Worm (Caenorhabditis elegans) whole organism, L3 larva: Measurements from ENCODE around the gene srxa-9.

ENCODE experiments used
- R02D3.7 ChIP-seq: fragments of 150-350 bp; optimal IDR thresholded peaks from 2 replicates; lab custom pipeline; 2014; ENCODE audit warnings: missing biosample characterization, missing genetic modification characterization
- ZK546.5 ChIP-seq: sonication (generic microtip); optimal IDR thresholded peaks from 2 replicates; lab custom pipeline; 2017; ENCODE audit warnings: missing biosample characterization, missing genetic modification characterization
- aly-2 ChIP-seq: fragments of 150-350 bp; optimal IDR thresholded peaks from 2 replicates; lab custom pipeline; 2014; ENCODE audit warnings: missing biosample characterization, missing genetic modification characterization
- ama-1 ChIP-seq: fragments of 150-350 bp; optimal IDR thresholded peaks from 2 replicates; lab custom pipeline; 2018
- ceh-16 ChIP-seq: sonication (generic microtip); optimal IDR thresholded peaks from 2 replicates; lab custom pipeline; 2017; ENCODE audit warnings: missing biosample characterization, missing genetic modification characterization
- ceh-28 ChIP-seq: fragments of 150-350 bp; optimal IDR thresholded peaks from 2 replicates; lab custom pipeline; 2014; ENCODE audit warnings: missing biosample characterization, missing genetic modification reagents, missing genetic modification characterization
- ceh-9 ChIP-seq: sonication (generic microtip); optimal IDR thresholded peaks from 2 replicates; lab custom pipeline; 2018; ENCODE audit warnings: missing biosample characterization, missing genetic modification characterization
- daf-12 ChIP-seq: fragments of 150-350 bp; optimal IDR thresholded peaks from 2 replicates; lab custom pipeline; 2014; ENCODE audit warnings: missing biosample characterization, missing genetic modification reagents, missing genetic modification characterization
- egl-27 ChIP-seq: sonication (generic microtip); optimal IDR thresholded peaks from 4 replicates; lab custom pipeline; 2017; ENCODE audit warnings: missing biosample characterization, missing genetic modification reagents, missing genetic modification characterization
- elt-1 ChIP-seq: fragments of 150-350 bp; optimal IDR thresholded peaks from 2 replicates; lab custom pipeline; 2014; ENCODE audit warnings: missing biosample characterization, missing genetic modification characterization
- elt-2 ChIP-seq: sonication (generic microtip); optimal IDR thresholded peaks from 2 replicates; lab custom pipeline; 2016; ENCODE audit warnings: missing genetic modification reagents, mild to moderate bottlenecking, missing genetic modification characterization, missing compliant biosample characterization
- elt-3 ChIP-seq, 3 experiments: fragments of 150-350 bp in 1 of 3; sonication (generic microtip) in 2 of 3; optimal IDR thresholded peaks; 2 replicates in 2 of 3; 4 replicates in 1 of 3; lab custom pipeline; 2014 to 2017; ENCODE audit warnings: missing biosample characterization in 3 of 3, missing genetic modification characterization in 3 of 3
- fkh-10 ChIP-seq: sonication (generic microtip); optimal IDR thresholded peaks from 2 replicates; lab custom pipeline; 2017; ENCODE audit warnings: missing biosample characterization, missing genetic modification reagents, missing genetic modification characterization
- fkh-2 ChIP-seq: fragments of 150-350 bp; optimal IDR thresholded peaks from 2 replicates; lab custom pipeline; 2014; ENCODE audit warnings: missing biosample characterization, missing genetic modification reagents, missing genetic modification characterization
- fos-1 ChIP-seq: fragments of 150-350 bp; optimal IDR thresholded peaks from 2 replicates; lab custom pipeline; 2014; ENCODE audit warnings: missing biosample characterization, missing genetic modification characterization
- hmg-11 ChIP-seq: sonication (generic microtip); optimal IDR thresholded peaks from 2 replicates; lab custom pipeline; 2016; ENCODE audit warnings: missing genetic modification characterization, missing compliant biosample characterization
- jun-1 ChIP-seq: fragments of 150-350 bp; optimal IDR thresholded peaks from 2 replicates; lab custom pipeline; 2014; ENCODE audit warnings: missing biosample characterization, missing genetic modification reagents, missing genetic modification characterization
- lin-15B ChIP-seq: fragments of 150-350 bp; optimal IDR thresholded peaks from 2 replicates; lab custom pipeline; 2014; ENCODE audit warnings: missing biosample characterization, missing genetic modification characterization
- lin-39 ChIP-seq: fragments of 150-350 bp; optimal IDR thresholded peaks from 2 replicates; lab custom pipeline; 2018; ENCODE audit warnings: missing biosample characterization, missing genetic modification reagents, missing genetic modification characterization
- lsy-12 ChIP-seq: sonication (generic microtip); optimal IDR thresholded peaks from 2 replicates; lab custom pipeline; 2016; ENCODE audit warnings: mild to moderate bottlenecking, missing genetic modification characterization, missing compliant biosample characterization
- mdl-1 ChIP-seq: fragments of 150-350 bp; optimal IDR thresholded peaks from 2 replicates; lab custom pipeline; 2014; ENCODE audit warnings: missing biosample characterization, missing genetic modification characterization
- mml-1 ChIP-seq: fragments of 150-350 bp; sonication (generic microtip); optimal IDR thresholded peaks from 3 replicates; lab custom pipeline; 2014; ENCODE audit warnings: missing biosample characterization, missing genetic modification characterization
- nfya-1 ChIP-seq: sonication (generic microtip); optimal IDR thresholded peaks from 2 replicates; lab custom pipeline; 2017; ENCODE audit warnings: missing genetic modification characterization, mild to moderate bottlenecking, missing compliant biosample characterization, antibody characterized with exemption, moderate library complexity; ENCODE audit not compliant: insufficient read depth
- nhr-23 ChIP-seq: fragments of 150-350 bp; optimal IDR thresholded peaks from 2 replicates; lab custom pipeline; 2014; ENCODE audit warnings: missing biosample characterization, missing genetic modification reagents, missing genetic modification characterization
- nhr-237 ChIP-seq: fragments of 150-350 bp; optimal IDR thresholded peaks from 2 replicates; lab custom pipeline; 2014; ENCODE audit warnings: missing biosample characterization, missing genetic modification characterization
- nhr-28 ChIP-seq: fragments of 150-350 bp; optimal IDR thresholded peaks from 2 replicates; lab custom pipeline; 2014; ENCODE audit warnings: missing biosample characterization, missing genetic modification characterization
- nhr-43 ChIP-seq: sonication (generic microtip); optimal IDR thresholded peaks from 2 replicates; lab custom pipeline; 2016; ENCODE audit warnings: mild to moderate bottlenecking, missing genetic modification characterization, missing compliant biosample characterization; ENCODE audit not compliant: poor library complexity, severe bottlenecking
- nhr-76 ChIP-seq: fragments of 150-350 bp; sonication (generic microtip); optimal IDR thresholded peaks from 5 replicates; lab custom pipeline; 2014; ENCODE audit warnings: missing biosample characterization, missing genetic modification characterization
- nhr-77 ChIP-seq: fragments of 150-350 bp; optimal IDR thresholded peaks from 2 replicates; lab custom pipeline; 2014; ENCODE audit warnings: missing biosample characterization, missing genetic modification characterization
- pha-4 ChIP-seq: fragments of 150-350 bp; optimal IDR thresholded peaks from 2 replicates; lab custom pipeline; 2014; ENCODE audit warnings: missing biosample characterization, missing genetic modification reagents, missing genetic modification characterization
- pqm-1 ChIP-seq: fragments of 150-350 bp; optimal IDR thresholded peaks from 2 replicates; lab custom pipeline; 2017; ENCODE audit warnings: missing biosample characterization, missing genetic modification characterization, inconsistent platforms
- sea-2 ChIP-seq: fragments of 150-350 bp; sonication (generic microtip); optimal IDR thresholded peaks from 4 replicates; lab custom pipeline; 2014; ENCODE audit warnings: missing biosample characterization, missing genetic modification reagents, missing genetic modification characterization
- skn-1 ChIP-seq: fragments of 150-350 bp; optimal IDR thresholded peaks from 2 replicates; lab custom pipeline; 2014; ENCODE audit warnings: missing biosample characterization, missing genetic modification characterization
- snpc-4 ChIP-seq: fragments of 150-350 bp; optimal IDR thresholded peaks from 2 replicates; lab custom pipeline; 2014; ENCODE audit warnings: missing biosample characterization, missing genetic modification characterization
- unc-39 ChIP-seq: sonication (generic microtip); optimal IDR thresholded peaks from 4 replicates; lab custom pipeline; 2017; ENCODE audit warnings: missing biosample characterization, missing genetic modification characterization
- unc-62 ChIP-seq: fragments of 150-350 bp; sonication (generic microtip); optimal IDR thresholded peaks from 4 replicates; lab custom pipeline; 2014; ENCODE audit warnings: missing biosample characterization, missing genetic modification reagents, missing genetic modification characterization
- ztf-11 ChIP-seq: fragments of 150-350 bp; optimal IDR thresholded peaks from 2 replicates; lab custom pipeline; 2014; ENCODE audit warnings: missing biosample characterization, missing genetic modification characterization
- ztf-4 ChIP-seq: fragments of 150-350 bp; optimal IDR thresholded peaks from 2 replicates; lab custom pipeline; 2014; ENCODE audit warnings: missing biosample characterization, missing genetic modification characterization

srxa-9 gene

DNA sequence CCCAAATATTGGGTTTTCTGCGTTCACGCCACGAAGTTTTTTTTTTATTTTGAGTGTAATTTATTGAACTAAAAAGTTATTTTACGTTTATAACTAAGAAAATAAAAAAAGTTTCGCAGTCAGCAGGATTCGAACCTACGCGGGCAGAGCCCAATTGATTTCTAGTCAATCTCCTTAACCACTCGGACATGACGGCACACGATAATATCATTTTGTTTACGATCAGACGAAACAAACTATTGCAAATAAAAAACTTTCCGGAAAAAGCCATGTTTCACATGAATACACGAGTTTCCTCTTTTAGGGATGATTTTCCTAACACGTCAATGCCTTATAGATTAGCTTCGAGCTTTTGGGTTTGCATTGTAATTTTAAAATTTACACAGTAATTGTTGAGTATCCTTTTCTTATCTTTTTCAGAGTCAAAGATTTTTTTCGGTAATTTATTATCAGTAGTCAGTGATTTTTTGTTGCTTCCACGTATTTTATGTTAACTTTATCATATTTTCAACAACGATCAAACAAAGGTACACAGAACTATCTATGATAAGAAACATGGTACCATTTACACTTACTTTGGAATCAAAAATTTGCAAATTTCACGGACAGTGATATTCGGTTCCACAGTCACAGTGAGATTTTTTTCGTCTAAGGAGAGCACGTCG, 23.2 kb downstream of the srxa-9 start:
- TF ChIP-seq aly-2, result no peak
- TF ChIP-seq elt-2 (tag; lab: Kevin White, UChicago), result peak; percentile 68
- TF ChIP-seq pqm-1 (tag; lab: Kevin White, UChicago), result peak; percentile 22
- TF ChIP-seq, all 47 proteins: peak for 2

DNA sequence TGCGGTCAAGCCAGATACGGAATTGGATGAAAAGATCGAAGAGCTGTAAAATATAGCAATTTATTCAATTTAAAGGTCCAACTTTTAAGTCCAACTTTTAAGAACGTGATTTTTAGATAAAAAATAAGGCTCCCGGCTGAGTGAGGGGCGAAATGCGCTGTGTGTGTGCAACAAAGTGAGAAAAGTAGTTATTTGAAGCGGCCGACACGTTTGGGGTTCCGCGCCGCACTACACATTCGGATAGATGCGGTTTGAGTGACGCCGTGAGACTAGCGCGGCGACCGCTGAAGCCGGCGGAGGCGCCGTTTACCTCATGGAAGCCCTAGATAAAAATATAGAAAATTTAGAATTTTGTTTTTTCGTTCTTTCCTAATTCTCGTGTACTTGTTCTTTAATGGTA, 24.0 kb downstream of the srxa-9 start:
- TF ChIP-seq hmg-11 (tag; lab: Kevin White, UChicago) (no peak), ama-1 (lab: Kevin White, UChicago) (no peak), daf-12 (tag; lab: Kevin White, UChicago) (no peak)

DNA sequence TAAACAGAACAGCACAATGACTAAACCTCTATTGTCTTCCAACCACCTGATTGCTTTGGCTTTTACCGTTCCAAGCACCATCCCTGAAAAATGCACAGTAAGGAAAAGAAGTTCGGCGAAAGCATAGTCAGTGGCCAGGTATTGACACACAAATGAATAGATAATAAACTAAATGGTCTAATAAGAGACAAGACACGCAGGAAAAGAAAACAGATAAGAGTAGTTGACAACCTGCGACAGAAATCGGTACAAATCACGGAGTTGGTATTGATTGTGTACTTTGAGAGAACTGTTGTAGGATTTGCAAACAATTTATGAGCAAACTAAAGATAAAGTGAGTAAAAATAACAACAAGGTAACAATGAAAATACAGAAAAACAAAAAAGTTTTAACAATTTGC, 24.6 kb downstream of the srxa-9 start, which contains the start of gene Y7A5A.1:
Gene Y7A5A.1 (minus strand): TSS at position 83 of the 400 bp plus-strand sequence.
- TF ChIP-seq pqm-1 (tag; lab: Kevin White, UChicago) (peak; percentile 53), fos-1 (no peak), nhr-76 (no peak), pha-4 (tag; lab: Kevin White, UChicago) (peak; percentile 65), ztf-11 (no peak), daf-12 (tag; lab: Kevin White, UChicago) (no peak), unc-39 (tag; lab: Kevin White, UChicago) (no peak), elt-2 (tag; lab: Kevin White, UChicago) (peak; percentile 64)

DNA sequence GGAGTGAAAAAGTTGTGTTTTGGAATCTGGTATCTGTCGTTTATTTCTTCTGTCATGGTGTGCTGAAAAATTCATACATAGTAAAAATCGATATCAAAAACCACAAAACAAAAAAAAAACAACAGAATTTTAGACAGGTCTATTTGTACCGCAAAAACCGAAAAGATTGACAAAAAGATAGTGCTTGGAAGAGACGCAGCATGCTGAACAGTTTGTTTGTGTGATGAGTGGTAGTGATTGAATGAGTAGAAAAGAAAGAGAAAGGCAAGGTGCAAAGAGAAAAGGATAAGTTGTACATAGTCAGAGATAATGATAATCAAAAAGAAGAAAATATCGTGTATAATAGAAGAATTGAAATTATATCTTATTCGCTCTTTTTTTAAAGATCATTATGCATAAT, 25.9 kb downstream of the srxa-9 start, which contains the start of gene Y7A5A.2:
Gene Y7A5A.2 (minus strand): TSS at position 62 of the 400 bp plus-strand sequence.
- TF ChIP-seq pha-4 (tag; lab: Kevin White, UChicago) (no peak), ceh-28 (tag; lab: Kevin White, UChicago) (peak; percentile 6), elt-3 (tag; optimal IDR thresholded peaks at IDR 0.05; lab: Kevin White, UChicago) (no peak), nhr-43 (tag; lab: Kevin White, UChicago) (no peak)

DNA sequence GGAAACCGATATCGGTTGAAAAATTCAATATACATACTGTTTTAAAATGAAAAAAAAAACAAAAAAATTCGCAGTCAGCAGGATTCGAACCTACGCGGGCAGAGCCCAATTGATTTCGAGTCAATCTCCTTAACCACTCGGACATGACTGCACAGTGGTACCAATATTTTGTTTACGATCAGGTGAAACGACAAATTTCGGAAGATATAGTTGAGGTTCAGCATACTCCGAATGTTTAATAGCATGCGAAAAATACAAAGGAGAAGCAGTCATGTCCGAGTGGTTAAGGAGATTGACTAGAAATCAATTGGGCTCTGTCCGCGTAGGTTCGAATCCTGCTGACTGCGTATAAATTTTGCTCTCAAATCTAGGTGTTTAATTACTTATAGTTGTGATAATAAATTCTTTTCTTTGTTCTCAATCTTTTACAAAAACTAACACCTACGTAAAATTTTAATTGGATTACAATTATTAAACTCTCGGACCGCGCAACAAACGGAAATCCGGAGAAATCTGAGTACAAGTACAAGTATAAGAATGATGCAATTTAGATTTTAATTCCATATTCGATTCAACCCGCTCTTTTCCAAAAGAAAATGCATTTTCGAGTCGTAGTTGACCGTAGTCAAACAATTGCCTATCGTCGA, 26.6 kb downstream of the srxa-9 start, which contains the start of gene Y7A5A.13:
Gene Y7A5A.13 (plus strand): TSS at position 597 of the 647 bp plus-strand sequence.
- TF ChIP-seq ztf-4 (tag; lab: Kevin White, UChicago), result no peak
- peak; percentile 32 for TF ChIP-seq nhr-43 (tag; lab: Kevin White, UChicago)

DNA sequence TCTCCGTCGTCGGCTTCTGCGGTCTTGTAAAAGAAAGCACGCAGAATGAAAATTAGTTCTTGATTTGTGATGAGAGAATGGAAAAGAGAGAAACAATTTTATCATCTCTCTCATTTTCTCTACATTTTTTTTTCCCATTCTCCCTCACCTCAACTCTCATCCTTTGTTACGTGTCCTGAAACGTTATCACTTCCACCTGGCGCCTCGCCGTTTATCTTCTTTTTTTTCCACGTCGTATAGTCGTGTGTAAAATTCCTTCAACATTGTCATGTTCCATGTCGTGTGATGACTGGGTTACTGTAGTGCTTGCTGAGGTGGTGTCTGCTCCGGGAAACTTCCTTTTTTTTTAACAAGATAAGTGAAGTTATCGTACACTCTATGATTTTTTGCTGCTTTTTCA, 32.7 kb downstream of the srxa-9 start:
- TF ChIP-seq lsy-12 (tag; lab: Kevin White, UChicago) (no peak), fkh-2 (no peak), ztf-11 (no peak), nfya-1 (tag; lab: Kevin White, UChicago) (peak; percentile 53), pqm-1 (tag; lab: Kevin White, UChicago) (peak; percentile 95), fkh-10 (no peak), skn-1 (tag; lab: Kevin White, UChicago) (peak; percentile 63), unc-62 (no peak), sea-2 (GFP tag; lab: Kevin White, UChicago) (no peak), hmg-11 (tag; lab: Kevin White, UChicago) (no peak), daf-12 (tag; lab: Kevin White, UChicago) (no peak), elt-2 (tag; lab: Kevin White, UChicago) (peak; percentile 98), nhr-76 (no peak), nhr-28 (tag; lab: Kevin White, UChicago) (no peak), elt-3 (tag; optimal IDR thresholded peaks at IDR 0.05; lab: Kevin White, UChicago) (no peak), jun-1 (tag; lab: Kevin White, UChicago) (peak; percentile 87), nhr-23 (tag; lab: Kevin White, UChicago) (no peak), nhr-77 (tag; lab: Kevin White, UChicago) (no peak), egl-27 (tag; lab: Kevin White, UChicago) (no peak), ceh-16 (tag; lab: Kevin White, UChicago) (no peak), ceh-28 (tag; lab: Kevin White, UChicago) (no peak), snpc-4 (tag; lab: Kevin White, UChicago) (peak; percentile 33), R02D3.7 (tag; lab: Kevin White, UChicago) (no peak), elt-1 (tag; lab: Kevin White, UChicago) (no peak), mml-1 (no peak), mdl-1 (tag; lab: Kevin White, UChicago) (no peak), nhr-237 (tag; lab: Kevin White, UChicago) (no peak), ZK546.5 (tag; lab: Kevin White, UChicago) (no peak), nhr-43 (tag; lab: Kevin White, UChicago) (no peak), lin-39 (tag; lab: Kevin White, UChicago) (no peak), ceh-9 (tag; lab: Kevin White, UChicago) (no peak), fos-1 (peak; percentile 8), lin-15B (tag; lab: Kevin White, UChicago) (no peak), pha-4 (tag; lab: Kevin White, UChicago) (peak; percentile 55), aly-2 (no peak)
